Worm (Caenorhabditis elegans) whole organism, early embryonic: ENCODE data around the gene his-59.

Experiments
- B0310.2 ChIP-seq: sonication (generic microtip); optimal IDR thresholded peaks from 2 replicates; lab custom pipeline; 2016; ENCODE audit warnings: mild to moderate bottlenecking, missing genetic modification characterization, missing compliant biosample characterization
- F13C5.2 ChIP-seq: sonication (generic microtip); optimal IDR thresholded peaks from 2 replicates; lab custom pipeline; 2017; ENCODE audit warnings: mild to moderate bottlenecking, missing genetic modification characterization, inconsistent platforms, missing compliant biosample characterization
- aly-1 ChIP-seq: sonication (generic microtip); optimal IDR thresholded peaks from 2 replicates; lab custom pipeline; 2016; ENCODE audit warnings: missing genetic modification characterization, missing compliant biosample characterization
- ama-1 ChIP-seq: fragments of 150-350 bp; optimal IDR thresholded peaks from 2 replicates; lab custom pipeline; 2014
- ceh-13 ChIP-seq: fragments of 200-800 bp; sonication (Bioruptor generic); optimal IDR thresholded peaks from 2 replicates; lab custom pipeline; 2018; ENCODE audit warnings: mild to moderate bottlenecking, missing genetic modification characterization, missing compliant biosample characterization
- ceh-36 ChIP-seq: sonication (generic microtip); optimal IDR thresholded peaks from 2 replicates; lab custom pipeline; 2016; ENCODE audit warnings: missing genetic modification characterization, inconsistent platforms, missing compliant biosample characterization
- ets-7 ChIP-seq: sonication (generic microtip); optimal IDR thresholded peaks from 2 replicates; lab custom pipeline; 2016; ENCODE audit warnings: missing genotype, missing genetic modification characterization, missing compliant biosample characterization
- flt-1 ChIP-seq: fragments of 200-800 bp; sonication (Bioruptor generic); IDR thresholded peaks from 2 replicates; pipeline ENCODE4 v1.3.6; 2022; ENCODE audit warnings: missing genetic modification characterization, missing compliant biosample characterization
- hmbx-1 ChIP-seq: sonication (generic microtip); optimal IDR thresholded peaks from 2 replicates; lab custom pipeline; 2016; ENCODE audit warnings: mild to moderate bottlenecking, missing genetic modification characterization, missing compliant biosample characterization
- hmg-4 ChIP-seq: fragments of 200-800 bp; sonication (Bioruptor generic); optimal IDR thresholded peaks from 2 replicates; lab custom pipeline; 2018; ENCODE audit warnings: mild to moderate bottlenecking, missing genetic modification characterization, missing compliant biosample characterization
- hnd-1 ChIP-seq: sonication (generic microtip); optimal IDR thresholded peaks from 2 replicates; lab custom pipeline; 2016; ENCODE audit warnings: missing genetic modification characterization, missing compliant biosample characterization
- pes-1 ChIP-seq: fragments of 200-800 bp; sonication (Bioruptor generic); IDR thresholded peaks from 2 replicates; pipeline ENCODE4 v1.3.6; 2022; ENCODE audit warnings: missing genetic modification reagents, missing genetic modification characterization, missing compliant biosample characterization
- scrt-1 ChIP-seq: fragments of 200-800 bp; sonication (Bioruptor generic); IDR thresholded peaks from 2 replicates; pipeline ENCODE4 v1.3.6; 2022; ENCODE audit warnings: missing genetic modification characterization, missing compliant biosample characterization
- sea-1 ChIP-seq: fragments of 200-800 bp; sonication (Bioruptor generic); conservative IDR thresholded peaks from 2 replicates; pipeline ENCODE4 v1.3.6; 2022; ENCODE audit warnings: missing genetic modification characterization, missing compliant biosample characterization
- tbx-11 ChIP-seq: fragments of 200-800 bp; sonication (Bioruptor generic); IDR thresholded peaks from 2 replicates; pipeline ENCODE4 v1.3.6; 2022; ENCODE audit warnings: missing genetic modification characterization, missing compliant biosample characterization
- tbx-37 ChIP-seq: fragments of 200-800 bp; sonication (Bioruptor generic); conservative IDR thresholded peaks from 2 replicates; pipeline ENCODE4 v1.3.6; 2022; ENCODE audit warnings: missing genetic modification reagents, missing genetic modification characterization, missing compliant biosample characterization
- tra-4 ChIP-seq: sonication (generic microtip); optimal IDR thresholded peaks from 2 replicates; lab custom pipeline; 2017; ENCODE audit warnings: missing genetic modification characterization, missing compliant biosample characterization

The his-59 gene

ce11 chrIV:7469782-7470413, 18.2 kb upstream of the his-59 start, which contains the start of gene F55G1.7:
Gene F55G1.7, minus strand, starts transcription at chrIV:7469832.
- TF ChIP-seq tbx-37 (GFP tag; lab: Robert Waterston, UW) (no peak), ceh-36 (tag; lab: Kevin White, UChicago) (no peak), tra-4 (no peak), sea-1 (GFP tag; lab: Robert Waterston, UW) (no peak), tbx-11 (GFP tag; lab: Robert Waterston, UW) (no peak), hmg-4 (no peak), B0310.2 (no peak), ets-7 (tag; lab: Kevin White, UChicago) (no peak), hmbx-1 (tag; lab: Kevin White, UChicago) (no peak), F13C5.2 (tag; lab: Kevin White, UChicago) (no peak), flt-1 (GFP tag; lab: Robert Waterston, UW) (no peak), ceh-13 (no peak), scrt-1 (no peak), pes-1 (GFP tag; lab: Robert Waterston, UW) (no peak), hnd-1 (tag; lab: Kevin White, UChicago) (no peak)

DNA sequence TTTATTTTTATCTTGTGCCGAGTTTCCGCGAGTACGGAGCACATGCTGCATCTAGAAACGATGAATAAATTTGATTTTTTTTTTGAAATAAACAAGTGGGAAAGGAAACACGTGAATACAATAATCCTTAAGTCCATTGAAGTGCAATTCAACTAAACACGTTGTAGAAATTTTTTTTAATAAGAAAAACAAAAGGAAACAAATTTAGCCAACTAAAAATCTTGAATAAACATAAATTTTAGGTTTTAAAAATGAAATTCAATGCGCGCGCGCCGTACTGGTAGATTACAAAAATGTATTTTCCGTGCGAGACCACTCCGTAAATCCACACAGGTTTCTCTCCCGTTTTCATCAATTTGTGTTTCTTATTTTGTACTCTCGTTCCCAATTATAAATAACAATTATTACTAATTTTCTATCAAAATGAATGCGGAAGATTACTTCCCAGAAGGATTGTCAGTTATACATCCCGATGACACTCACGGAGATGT, 14.8 kb upstream of the his-59 start, which contains the start of the genes plk-3 and F55G1.6:
TSS of gene plk-3 (minus strand) at position 51 of the 491 bp plus-strand sequence.
TSS of gene F55G1.6 (plus strand) at position 359 of the 491 bp plus-strand sequence.
- TF ChIP-seq pes-1 (GFP tag; lab: Robert Waterston, UW), result no peak
- TF ChIP-seq hmg-4, result no peak
- TF ChIP-seq tbx-37 (GFP tag; lab: Robert Waterston, UW), result no peak
- no peak for TF ChIP-seq ama-1 (lab: Kevin White, UChicago)
- TF ChIP-seq tra-4, result no peak
- TF ChIP-seq aly-1, result no peak
- no peak for TF ChIP-seq tbx-11 (GFP tag; lab: Robert Waterston, UW)
- TF ChIP-seq ceh-13, result no peak
- TF ChIP-seq hmbx-1 (tag; lab: Kevin White, UChicago), result no peak
- TF ChIP-seq hnd-1 (tag; lab: Kevin White, UChicago), result no peak
- TF ChIP-seq ceh-36 (tag; lab: Kevin White, UChicago), result no peak
- TF ChIP-seq flt-1 (GFP tag; lab: Robert Waterston, UW), result no peak

- TF ChIP-seq hmbx-1 (tag; lab: Kevin White, UChicago), result no peak
- no peak for TF ChIP-seq pes-1 (GFP tag; lab: Robert Waterston, UW)
- no peak for TF ChIP-seq aly-1
- no peak for TF ChIP-seq ama-1 (lab: Kevin White, UChicago)
- TF ChIP-seq ceh-36 (tag; lab: Kevin White, UChicago), result no peak
- TF ChIP-seq tra-4, result no peak
These were observed 13.2 kb upstream of the his-59 start, which contains the start of gene slc-25A18.2 for ce11 chrIV:7474826-7475225. Gene slc-25A18.2, plus strand, starts transcription at chrIV:7475041.

- TF ChIP-seq scrt-1 (no peak), tbx-37 (GFP tag; lab: Robert Waterston, UW) (no peak), tbx-11 (GFP tag; lab: Robert Waterston, UW) (no peak), hmbx-1 (tag; lab: Kevin White, UChicago) (no peak), pes-1 (GFP tag; lab: Robert Waterston, UW) (no peak)
These were observed 10.9 kb upstream of the his-59 start, which contains the start of gene pycr-4 for ce11 chrIV:7477197-7477596. Gene pycr-4, minus strand, starts transcription at chrIV:7477297.

ce11 chrIV:7477697-7478096, 10.4 kb upstream of the his-59 start:
- TF ChIP-seq ets-7 (tag; lab: Kevin White, UChicago) (no peak), pes-1 (GFP tag; lab: Robert Waterston, UW) (no peak), tbx-37 (GFP tag; lab: Robert Waterston, UW) (no peak), flt-1 (GFP tag; lab: Robert Waterston, UW) (no peak), F13C5.2 (tag; lab: Kevin White, UChicago) (no peak), ceh-13 (no peak), tra-4 (no peak), scrt-1 (no peak), ama-1 (lab: Kevin White, UChicago) (no peak), B0310.2 (no peak), hmbx-1 (tag; lab: Kevin White, UChicago) (no peak), hnd-1 (tag; lab: Kevin White, UChicago) (no peak)

DNA sequence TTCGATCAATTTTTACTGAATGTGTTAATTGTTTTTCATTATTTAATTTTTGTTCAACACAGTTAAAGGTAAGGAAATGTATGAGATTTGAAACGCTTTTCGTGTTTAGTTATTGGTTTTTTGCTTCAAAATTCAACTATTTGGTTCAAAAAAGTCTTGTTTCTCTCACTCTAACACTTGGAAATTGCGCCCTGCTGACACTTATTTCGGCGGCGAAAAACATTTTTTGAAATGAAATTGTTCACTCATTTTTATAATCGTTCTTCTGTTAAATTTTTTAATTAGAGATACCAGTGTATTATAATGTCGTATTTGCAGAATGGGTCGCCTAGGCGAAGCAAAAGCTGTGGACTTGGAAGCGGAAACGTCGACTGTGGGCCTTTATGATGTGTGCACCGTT, 9.9 kb upstream of the his-59 start, which contains the start of gene rod-1:
TSS of gene rod-1 (plus strand) at position 319 of the 400 bp plus-strand sequence.
- TF ChIP-seq tbx-11 (GFP tag; lab: Robert Waterston, UW) (no peak), tbx-37 (GFP tag; lab: Robert Waterston, UW) (no peak), scrt-1 (no peak), B0310.2 (no peak), hmg-4 (no peak), aly-1 (no peak), hnd-1 (tag; lab: Kevin White, UChicago) (no peak), ceh-13 (no peak), ets-7 (tag; lab: Kevin White, UChicago) (no peak), tra-4 (no peak), sea-1 (GFP tag; lab: Robert Waterston, UW) (no peak), F13C5.2 (tag; lab: Kevin White, UChicago) (no peak), hmbx-1 (tag; lab: Kevin White, UChicago) (no peak), pes-1 (GFP tag; lab: Robert Waterston, UW) (no peak), ceh-36 (tag; lab: Kevin White, UChicago) (no peak)

ce11 chrIV:7485565-7486200, 2.4 kb upstream of the his-59 start:
- TF ChIP-seq ama-1 (lab: Kevin White, UChicago), result peak; percentile 69
- peak; percentile 39; the same call in 1 of the 2 replicates for TF ChIP-seq flt-1 (GFP tag; lab: Robert Waterston, UW)
- TF ChIP-seq sea-1 (GFP tag; lab: Robert Waterston, UW), result peak; percentile 76
- TF ChIP-seq aly-1, result peak; percentile 39
- TF ChIP-seq tbx-11 (GFP tag; lab: Robert Waterston, UW), result peak; percentile 8; the same call in 1 of the 2 replicates
